ENCODE assay signal across 3 worm cellular contexts in genomic region chrX:3601531-3601930, ce11.
TF ChIP-seq lines count a peak whose summit lies in the region.

Gene C18B2.3 (plus strand): TSS chrX:3601831.

TF ChIP-seq in whole organism, L1 larva, 84 proteins besides CTCF, POLR2A, EP300 and RAD21:
- TF ChIP-seq lin-14 (GFP tag; optimal IDR thresholded peaks at IDR 0.05; lab: Kevin White, UChicago) (peak; percentile 12), snpc-4 (tag; optimal IDR thresholded peaks at IDR 0.05; lab: Kevin White, UChicago) (no peak), pag-3 (tag; optimal IDR thresholded peaks at IDR 0.05; lab: Kevin White, UChicago; ENCODE audit: borderline replicate concordance, insufficient read depth) (peak; percentile 39), rnt-1 (tag; optimal IDR thresholded peaks at IDR 0.05; lab: Kevin White, UChicago) (peak; percentile 20), dsc-1 (tag; optimal IDR thresholded peaks at IDR 0.05; lab: Kevin White, UChicago) (peak; percentile 23), egl-27 (tag; optimal IDR thresholded peaks at IDR 0.05; lab: Kevin White, UChicago) (no peak)

TF ChIP-seq in whole organism, late embryonic, 69 proteins besides CTCF, POLR2A, EP300 and RAD21:
- peak; percentile 25 for TF ChIP-seq ceh-18 (tag; optimal IDR thresholded peaks at IDR 0.05; lab: Kevin White, UChicago)
- TF ChIP-seq mec-3 (tag; optimal IDR thresholded peaks at IDR 0.05; lab: Kevin White, UChicago; ENCODE audit: borderline replicate concordance): no peak
- no peak for TF ChIP-seq lim-6 (tag; optimal IDR thresholded peaks at IDR 0.05; lab: Kevin White, UChicago)
TF ChIP-seq in whole organism, late embryonic: peak in this region for 1.

TF ChIP-seq in whole organism, mixed stage, embryonic, 35 proteins besides CTCF, POLR2A, EP300 and RAD21:
- no peak for TF ChIP-seq nhr-28 (tag; optimal IDR thresholded peaks at IDR 0.05; lab: Kevin White, UChicago)
- TF ChIP-seq ces-1 (GFP tag; optimal IDR thresholded peaks at IDR 0.05; lab: Kevin White, UChicago): no peak
- peak; percentile 18 for TF ChIP-seq hlh-1 (tag; optimal IDR thresholded peaks at IDR 0.05; lab: Kevin White, UChicago)

Comparison
In these comparisons a context has a peak if more than half of its experiments do, and no peak if none do; other contexts are left out.
1. Of the 10 proteins assayed by ChIP-seq in both whole organism, L1 larva and whole organism, late embryonic: peak only in whole organism, L1 larva: pag-3 and rnt-1; only in whole organism, late embryonic: none; in both: none; in neither: 8.